Worm (Caenorhabditis elegans) whole organism, L1 larva: Measurements from ENCODE around the gene srb-3.

Experiments used
- lin-13 ChIP-seq: fragments of 150-350 bp; optimal IDR thresholded peaks from 2 replicates; lab custom pipeline; 2014; ENCODE audit warnings: missing biosample characterization, missing genetic modification reagents, missing genetic modification characterization
- snpc-4 ChIP-seq: fragments of 150-350 bp; optimal IDR thresholded peaks from 2 replicates; lab custom pipeline; 2014; ENCODE audit warnings: missing biosample characterization, missing genetic modification characterization
- sptf-1 ChIP-seq: fragments of 150-350 bp; optimal IDR thresholded peaks from 2 replicates; lab custom pipeline; 2014; ENCODE audit warnings: missing biosample characterization, missing genetic modification characterization
- tbx-2 ChIP-seq: sonication (generic microtip); optimal IDR thresholded peaks from 2 replicates; lab custom pipeline; 2016; ENCODE audit warnings: missing genetic modification characterization, missing compliant biosample characterization
- ztf-11 ChIP-seq, 2 experiments: sonication (generic microtip); optimal IDR thresholded peaks; 2 replicates each; lab custom pipeline; 2016 to 2017; ENCODE audit warnings: missing genetic modification characterization in 2 of 2, missing biosample characterization in 1 of 2, missing compliant biosample characterization in 1 of 2

ce11 chrII:5201922-5202562, 35.4 kb upstream of the srb-3 start:
- no peak for TF ChIP-seq sptf-1
- TF ChIP-seq snpc-4 (tag; lab: Kevin White, UChicago): no peak
- TF ChIP-seq tbx-2 (tag; lab: Kevin White, UChicago): no peak
- no peak for TF ChIP-seq ztf-11 (tag; optimal IDR thresholded peaks at IDR 0.05; lab: Kevin White, UChicago)
- TF ChIP-seq lin-13 (GFP tag; lab: Kevin White, UChicago): no peak
